Worm (Caenorhabditis elegans) whole organism, L3 larva: ENCODE results near the gene mtre-1.
A peak's percentile ranks its signal among the peaks of the same experiment; 100 is the strongest.

ENCODE experiments used
- ZK546.5 ChIP-seq: sonication (generic microtip); optimal IDR thresholded peaks from 2 replicates; lab custom pipeline; 2017; ENCODE audit warnings: missing biosample characterization, missing genetic modification characterization
- nhr-28 ChIP-seq: fragments of 150-350 bp; optimal IDR thresholded peaks from 2 replicates; lab custom pipeline; 2014; ENCODE audit warnings: missing biosample characterization, missing genetic modification characterization
- nhr-43 ChIP-seq: sonication (generic microtip); optimal IDR thresholded peaks from 2 replicates; lab custom pipeline; 2016; ENCODE audit warnings: mild to moderate bottlenecking, missing genetic modification characterization, missing compliant biosample characterization; ENCODE audit not compliant: poor library complexity, severe bottlenecking
- snpc-4 ChIP-seq: fragments of 150-350 bp; optimal IDR thresholded peaks from 2 replicates; lab custom pipeline; 2014; ENCODE audit warnings: missing biosample characterization, missing genetic modification characterization
- unc-62 ChIP-seq: fragments of 150-350 bp; sonication (generic microtip); optimal IDR thresholded peaks from 4 replicates; lab custom pipeline; 2014; ENCODE audit warnings: missing biosample characterization, missing genetic modification reagents, missing genetic modification characterization

- TF ChIP-seq ZK546.5 (tag; lab: Kevin White, UChicago) (no peak), nhr-43 (tag; lab: Kevin White, UChicago) (peak; percentile 67), nhr-28 (no peak), snpc-4 (tag; lab: Kevin White, UChicago) (peak; percentile 98), unc-62 (GFP tag; lab: Kevin White, UChicago) (no peak)
Measured at ce11 chrII:8091528-8091927, 41.2 kb upstream of the mtre-1 start.
